In the genomic region with DNA sequence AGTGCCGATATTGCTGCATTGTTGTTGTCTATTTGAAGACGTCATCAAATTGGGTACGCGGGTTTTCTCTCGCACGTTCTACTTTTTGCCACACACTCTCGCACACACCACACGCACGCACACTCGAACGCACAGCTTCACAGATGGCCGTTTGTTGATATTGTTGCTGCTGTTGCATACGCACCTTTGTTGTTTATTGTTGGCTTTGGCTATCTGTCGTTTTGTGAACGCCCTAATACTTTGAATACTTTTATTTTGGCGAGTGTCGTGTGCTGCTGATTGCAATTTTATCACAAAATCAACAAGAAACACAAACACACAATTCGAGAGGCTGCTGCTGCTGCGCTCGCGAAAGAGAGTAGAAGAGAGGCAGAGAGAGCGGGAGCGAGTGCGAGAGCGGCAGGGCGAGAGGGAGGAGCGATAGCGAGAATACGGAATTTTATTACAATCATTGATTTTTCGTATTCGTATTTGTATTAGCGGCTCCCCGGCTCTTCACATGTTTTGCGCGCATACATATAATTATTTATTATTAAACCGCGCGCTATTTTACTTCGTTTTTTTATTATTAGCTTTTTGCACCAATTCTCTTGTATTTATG, we compare ENCODE assay signal across 5 fruit fly cellular contexts.
TF ChIP-seq lines count a peak whose summit lies in the region.

No protein-coding gene starts in this region.

TF ChIP-seq in whole organism, adult, 20 proteins besides CTCF, POLR2A, EP300 and RAD21 (continued from another document):
- TF ChIP-seq tj (GFP tag; optimal IDR thresholded peaks at IDR 0.05; lab: Kevin White, UChicago), result peak; percentile 56
- peak; percentile 59 for TF ChIP-seq CG1620 (GFP tag; optimal IDR thresholded peaks at IDR 0.05; lab: Kevin White, UChicago)
- TF ChIP-seq ovo (GFP tag; optimal IDR thresholded peaks at IDR 0.05; lab: Kevin White, UChicago), result peak; percentile 46
- peak; percentile 64 for TF ChIP-seq CG7101 (tag; optimal IDR thresholded peaks at IDR 0.05; lab: Kevin White, UChicago)
TF ChIP-seq in whole organism, adult: peak in this region for 15.

TF ChIP-seq in whole organism, embryonic, 481 proteins besides CTCF, POLR2A, EP300 and RAD21 (continued from another document and continues in another):
- TF ChIP-seq MTF-1 (GFP tag; optimal IDR thresholded peaks at IDR 0.05; lab: Kevin White, UChicago; ENCODE audit: borderline replicate concordance), result peak; percentile 48
- TF ChIP-seq CG9727 (GFP tag; optimal IDR thresholded peaks at IDR 0.05; lab: Kevin White, UChicago), result peak; percentile 70
- peak in 1 of 2 experiments; percentile 70 for TF ChIP-seq tll (GFP tag; optimal IDR thresholded peaks at IDR 0.05; lab: Kevin White, UChicago)
- peak; percentile 57 for TF ChIP-seq CG4328 (GFP tag; optimal IDR thresholded peaks at IDR 0.05; lab: Kevin White, UChicago)
- no peak for TF ChIP-seq CG9609 (GFP tag; optimal IDR thresholded peaks at IDR 0.05; lab: Kevin White, UChicago)
- peak; percentile 5 for TF ChIP-seq run (tag; optimal IDR thresholded peaks at IDR 0.05; lab: Kevin White, UChicago)
- TF ChIP-seq dpn (GFP tag; optimal IDR thresholded peaks at IDR 0.05; lab: Kevin White, UChicago), result peak; percentile 26 to 34
- peak; percentile 34 for TF ChIP-seq CG10209 (GFP tag; optimal IDR thresholded peaks at IDR 0.05; lab: Kevin White, UChicago)
- TF ChIP-seq NC2β (GFP tag; optimal IDR thresholded peaks at IDR 0.05; lab: Kevin White, UChicago), result peak; percentile 20
- peak; percentile 30 for TF ChIP-seq PHDP (tag; optimal IDR thresholded peaks at IDR 0.05; lab: Kevin White, UChicago)
- no peak for TF ChIP-seq Hr39 (optimal IDR thresholded peaks at IDR 0.05; lab: Kevin White, UChicago)
- no peak for TF ChIP-seq Sox102F (GFP tag; optimal IDR thresholded peaks at IDR 0.05; lab: Kevin White, UChicago)
- TF ChIP-seq CG1233 (GFP tag; optimal IDR thresholded peaks at IDR 0.05; lab: Kevin White, UChicago), result peak; percentile 43
- TF ChIP-seq CG1024 (GFP tag; IDR thresholded peaks at IDR 0.05; lab: Robert Waterston, UW), result no peak
- peak; percentile 22 for TF ChIP-seq CG12104 (GFP tag; optimal IDR thresholded peaks at IDR 0.05; lab: Kevin White, UChicago)
- TF ChIP-seq CHES-1-like (GFP tag; optimal IDR thresholded peaks at IDR 0.05; lab: Kevin White, UChicago), result peak; percentile 44
- TF ChIP-seq CrebB (tag; optimal IDR thresholded peaks at IDR 0.05; lab: Kevin White, UChicago), result peak; percentile 77
- TF ChIP-seq CG10366 (GFP tag; IDR thresholded peaks at IDR 0.05; lab: Robert Waterston, UW), result no peak
- no peak for TF ChIP-seq CG3726 (GFP tag; IDR thresholded peaks at IDR 0.05; lab: Robert Waterston, UW)
- peak; percentile 39 for TF ChIP-seq pfk (GFP tag; optimal IDR thresholded peaks at IDR 0.05; lab: Kevin White, UChicago)
- peak; percentile 31 for TF ChIP-seq disco-r (GFP tag; optimal IDR thresholded peaks at IDR 0.05; lab: Kevin White, UChicago)
- TF ChIP-seq bcd (GFP tag; optimal IDR thresholded peaks at IDR 0.05; lab: Kevin White, UChicago), result no peak
- TF ChIP-seq CG14667 (GFP tag; IDR thresholded peaks at IDR 0.05; lab: Robert Waterston, UW), result no peak
- TF ChIP-seq CG14710 (tag; optimal IDR thresholded peaks at IDR 0.05; lab: Kevin White, UChicago), result peak; percentile 39
- TF ChIP-seq Nf-YB (GFP tag; optimal IDR thresholded peaks at IDR 0.05; lab: Kevin White, UChicago), result no peak
- no peak for TF ChIP-seq Rx (GFP tag; IDR thresholded peaks at IDR 0.05; lab: Robert Waterston, UW)
- peak; percentile 41 for TF ChIP-seq gem (tag; optimal IDR thresholded peaks at IDR 0.05; lab: Kevin White, UChicago)
- peak; percentile 45 for TF ChIP-seq salm (tag; optimal IDR thresholded peaks at IDR 0.05; lab: Kevin White, UChicago)
- TF ChIP-seq bsh (GFP tag; optimal IDR thresholded peaks at IDR 0.05; lab: Kevin White, UChicago), result peak in 1 of 2 experiments; percentile 39
- peak; percentile 39 for TF ChIP-seq CG13123 (GFP tag; optimal IDR thresholded peaks at IDR 0.05; lab: Kevin White, UChicago)

TF ChIP-seq in whole organism, prepupa, 60 proteins besides CTCF, POLR2A, EP300 and RAD21 (continued from another document):
- TF ChIP-seq fd85E (GFP tag; optimal IDR thresholded peaks at IDR 0.05; lab: Kevin White, UChicago) (peak; percentile 53), fd59A (GFP tag; optimal IDR thresholded peaks at IDR 0.05; lab: Kevin White, UChicago) (no peak), CG1621 (tag; optimal IDR thresholded peaks at IDR 0.05; lab: Kevin White, UChicago) (peak; percentile 50), CG4318 (GFP tag; optimal IDR thresholded peaks at IDR 0.05; lab: Kevin White, UChicago) (no peak), Smox (GFP tag; optimal IDR thresholded peaks at IDR 0.05; lab: Kevin White, UChicago) (no peak), CG6163 (GFP tag; IDR thresholded peaks at IDR 0.05; lab: Robert Waterston, UW) (no peak), esn (GFP tag; optimal IDR thresholded peaks at IDR 0.05; lab: Kevin White, UChicago) (peak; percentile 48), Sox14 (GFP tag; optimal IDR thresholded peaks at IDR 0.05; lab: Kevin White, UChicago) (peak; percentile 6), vri (GFP tag; optimal IDR thresholded peaks at IDR 0.05; lab: Kevin White, UChicago) (peak; percentile 80), CG6792 (GFP tag; optimal IDR thresholded peaks at IDR 0.05; lab: Kevin White, UChicago) (peak; percentile 39), Met (GFP tag; optimal IDR thresholded peaks at IDR 0.05; lab: Kevin White, UChicago) (peak; percentile 44), achi (GFP tag; optimal IDR thresholded peaks at IDR 0.05; lab: Kevin White, UChicago) (no peak), CG6276 (GFP tag; optimal IDR thresholded peaks at IDR 0.05; lab: Kevin White, UChicago) (peak; percentile 96), ss (GFP tag; optimal IDR thresholded peaks at IDR 0.05; lab: Kevin White, UChicago) (peak; percentile 24 to 43), dac (GFP tag; optimal IDR thresholded peaks at IDR 0.05; lab: Kevin White, UChicago) (no peak), topi (GFP tag; optimal IDR thresholded peaks at IDR 0.05; lab: Kevin White, UChicago) (peak; percentile 17), Lpt (GFP tag; optimal IDR thresholded peaks at IDR 0.05; lab: Kevin White, UChicago) (no peak), dsx (GFP tag; optimal IDR thresholded peaks at IDR 0.05; lab: Kevin White, UChicago; ENCODE audit: poor library complexity, severe bottlenecking) (peak; percentile 57), CG32006 (GFP tag; optimal IDR thresholded peaks at IDR 0.05; lab: Kevin White, UChicago) (peak; percentile 23), CG6854 (GFP tag; optimal IDR thresholded peaks at IDR 0.05; lab: Kevin White, UChicago) (peak; percentile 42), CG7368 (GFP tag; optimal IDR thresholded peaks at IDR 0.05; lab: Kevin White, UChicago) (no peak), CG31627 (GFP tag; optimal IDR thresholded peaks at IDR 0.05; lab: Kevin White, UChicago) (no peak), CG6808 (GFP tag; optimal IDR thresholded peaks at IDR 0.05; lab: Kevin White, UChicago) (peak; percentile 21), Eip75B (GFP tag; optimal IDR thresholded peaks at IDR 0.05; lab: Kevin White, UChicago) (peak; percentile 40), fkh (GFP tag; optimal IDR thresholded peaks at IDR 0.05; lab: Kevin White, UChicago) (peak; percentile 97), Hr4 (GFP tag; optimal IDR thresholded peaks at IDR 0.05; lab: Kevin White, UChicago) (peak; percentile 23), CG11762 (GFP tag; optimal IDR thresholded peaks at IDR 0.05; lab: Kevin White, UChicago; ENCODE audit: insufficient read depth) (peak; percentile 27), Hr38 (GFP tag; optimal IDR thresholded peaks at IDR 0.05; lab: Kevin White, UChicago) (no peak), CG8632 (GFP tag; optimal IDR thresholded peaks at IDR 0.05; lab: Kevin White, UChicago) (peak; percentile 45)

TF ChIP-seq in whole organism, pupa, 21 proteins besides CTCF, POLR2A, EP300 and RAD21 (continued from another document):
- no peak for TF ChIP-seq CG32121 (GFP tag; IDR thresholded peaks at IDR 0.05; lab: Robert Waterston, UW)
TF ChIP-seq in whole organism, pupa: peak in this region for 6.

TF ChIP-seq in whole organism, wandering third instar larva, 38 proteins besides CTCF, POLR2A, EP300 and RAD21 (continued from another document):
- TF ChIP-seq tai (GFP tag; optimal IDR thresholded peaks at IDR 0.05; lab: Kevin White, UChicago), result no peak
- no peak for TF ChIP-seq CrebA (GFP tag; optimal IDR thresholded peaks at IDR 0.05; lab: Kevin White, UChicago; ENCODE audit: borderline replicate concordance)
- TF ChIP-seq OdsH (GFP tag; optimal IDR thresholded peaks at IDR 0.05; lab: Kevin White, UChicago), result peak; percentile 52
- TF ChIP-seq Hnf4 (GFP tag; optimal IDR thresholded peaks at IDR 0.05; lab: Kevin White, UChicago), result peak; percentile 38
- TF ChIP-seq Hr83 (GFP tag; optimal IDR thresholded peaks at IDR 0.05; lab: Kevin White, UChicago; ENCODE audit: poor library complexity, severe bottlenecking), result peak; percentile 69
- peak; percentile 57 for TF ChIP-seq br (GFP tag; optimal IDR thresholded peaks at IDR 0.05; lab: Kevin White, UChicago)
- peak; percentile 8 for TF ChIP-seq CG32264 (GFP tag; optimal IDR thresholded peaks at IDR 0.05; lab: Kevin White, UChicago)
- TF ChIP-seq ey (GFP tag; optimal IDR thresholded peaks at IDR 0.05; lab: Kevin White, UChicago), result no peak
- TF ChIP-seq Dif (GFP tag; optimal IDR thresholded peaks at IDR 0.05; lab: Kevin White, UChicago; ENCODE audit: partially characterized antibody), result peak; percentile 99
- TF ChIP-seq foxo (GFP tag; optimal IDR thresholded peaks at IDR 0.05; lab: Kevin White, UChicago), result peak; percentile 37 to 76
- peak; percentile 66 for TF ChIP-seq fru (GFP tag; optimal IDR thresholded peaks at IDR 0.05; lab: Kevin White, UChicago)
- TF ChIP-seq HLH106 (tag; optimal IDR thresholded peaks at IDR 0.05; lab: Kevin White, UChicago), result peak; percentile 10
- TF ChIP-seq Jra (GFP tag; optimal IDR thresholded peaks at IDR 0.05; lab: Kevin White, UChicago), result peak; percentile 63
- peak; percentile 64 for TF ChIP-seq dsf (GFP tag; optimal IDR thresholded peaks at IDR 0.05; lab: Kevin White, UChicago; ENCODE audit: borderline replicate concordance)
- TF ChIP-seq N (GFP tag; optimal IDR thresholded peaks at IDR 0.05; lab: Kevin White, UChicago), result peak; percentile 28
- no peak for TF ChIP-seq Dfd (GFP tag; optimal IDR thresholded peaks at IDR 0.05; lab: Kevin White, UChicago)
- no peak for TF ChIP-seq psq (GFP tag; optimal IDR thresholded peaks at IDR 0.05; lab: Kevin White, UChicago)
